Fruit fly (Drosophila melanogaster) whole organism, embryonic: Measurements from ENCODE around the gene Nf1.

Experiments used
- ATbp ChIP-seq: fragments of 200-800 bp; sonication (Bioruptor generic); optimal IDR thresholded peaks from 2 replicates; lab custom pipeline; 2017; ENCODE audit warnings: missing biosample characterization, mild to moderate bottlenecking, missing genetic modification characterization, missing genetic modification reagents
- Adf1 ChIP-seq: fragments of 200-800 bp; sonication (Bioruptor generic); IDR thresholded peaks from 2 replicates; pipeline ENCODE4 v1.3.6; 2022; ENCODE audit warnings: missing biosample characterization, missing genetic modification characterization
- Blimp-1 ChIP-seq: fragments of 200-800 bp; sonication (Bioruptor generic); optimal IDR thresholded peaks from 3 replicates; lab custom pipeline; 2018; ENCODE audit warnings: missing biosample characterization, missing genetic modification characterization, mild to moderate bottlenecking, moderate library complexity, missing genetic modification reagents
- BtbVII ChIP-seq: fragments of 200-800 bp; sonication (Bioruptor generic); optimal IDR thresholded peaks from 3 replicates; lab custom pipeline; 2017; ENCODE audit warnings: missing biosample characterization, mild to moderate bottlenecking, missing genetic modification characterization
- CG11247 ChIP-seq: fragments of 200-800 bp; sonication (Bioruptor generic); IDR thresholded peaks from 2 replicates; pipeline ENCODE4 v1.3.6; 2022; ENCODE audit warnings: missing biosample characterization, missing genetic modification characterization
- CG1233 ChIP-seq: fragments of 200-800 bp; sonication (Bioruptor generic); optimal IDR thresholded peaks from 4 replicates; lab custom pipeline; 2018; ENCODE audit warnings: missing biosample characterization, mild to moderate bottlenecking, missing genetic modification characterization
- CG15514 ChIP-seq: fragments of 200-800 bp; sonication (Bioruptor generic); optimal IDR thresholded peaks from 3 replicates; lab custom pipeline; 2017; ENCODE audit warnings: missing biosample characterization, missing genetic modification characterization, mild to moderate bottlenecking, moderate library complexity, missing genetic modification reagents
- CG16779 ChIP-seq: fragments of 200-800 bp; sonication (Bioruptor generic); IDR thresholded peaks from 2 replicates; pipeline ENCODE4 v1.3.6; 2022; ENCODE audit warnings: missing biosample characterization, missing genetic modification characterization
- CG18764 ChIP-seq: fragments of 200-800 bp; sonication (Bioruptor generic); optimal IDR thresholded peaks from 3 replicates; lab custom pipeline; 2016; ENCODE audit warnings: missing biosample characterization, missing genetic modification characterization
- CG3726 ChIP-seq: fragments of 200-800 bp; sonication (Bioruptor generic); IDR thresholded peaks from 3 replicates; pipeline ENCODE4, ENCODE4 v1.3.6; 2022; ENCODE audit warnings: missing biosample characterization, missing genetic modification characterization
- CG5180 ChIP-seq: fragments of 200-800 bp; sonication (Bioruptor generic); optimal IDR thresholded peaks from 3 replicates; lab custom pipeline; 2017; ENCODE audit warnings: missing biosample characterization, missing genetic modification characterization, mild to moderate bottlenecking, moderate library complexity, missing genetic modification reagents
- CG6254 ChIP-seq: fragments of 200-800 bp; sonication (Bioruptor generic); optimal IDR thresholded peaks from 3 replicates; lab custom pipeline; 2017; ENCODE audit warnings: mild to moderate bottlenecking, missing biosample characterization, missing genetic modification reagents, missing genetic modification characterization
- CG7839 ChIP-seq: fragments of 200-800 bp; sonication (Bioruptor generic); optimal IDR thresholded peaks from 3 replicates; lab custom pipeline; 2018; ENCODE audit warnings: missing biosample characterization, mild to moderate bottlenecking, missing genetic modification characterization, moderate library complexity
- CG8359 ChIP-seq: fragments of 200-800 bp; sonication (Bioruptor generic); optimal IDR thresholded peaks from 2 replicates; lab custom pipeline; 2017; ENCODE audit warnings: missing biosample characterization, mild to moderate bottlenecking, missing genetic modification characterization, borderline replicate concordance
- CG8924 ChIP-seq: fragments of 200-800 bp; optimal IDR thresholded peaks from 3 replicates; lab custom pipeline; 2019; ENCODE audit warnings: missing biosample characterization, mild to moderate bottlenecking, missing genetic modification characterization, moderate library complexity
- CkIIα-i1 ChIP-seq: fragments of 200-800 bp; sonication (Bioruptor generic); IDR thresholded peaks from 2 replicates; pipeline ENCODE4 v1.3.6; 2022; ENCODE audit warnings: missing biosample characterization, missing genetic modification characterization
- D19A ChIP-seq: fragments of 200-800 bp; optimal IDR thresholded peaks from 3 replicates; lab custom pipeline; 2019; ENCODE audit warnings: missing biosample characterization, mild to moderate bottlenecking, missing genetic modification characterization, moderate library complexity
- Dip2 ChIP-seq: fragments of 200-800 bp; sonication (Bioruptor generic); IDR thresholded peaks from 2 replicates; pipeline ENCODE4 v1.3.6; 2022; ENCODE audit warnings: missing biosample characterization, missing genetic modification characterization
- Gsc ChIP-seq: fragments of 200-800 bp; sonication (Bioruptor generic); IDR thresholded peaks from 2 replicates; pipeline ENCODE4 v1.3.6; 2022; ENCODE audit warnings: missing biosample characterization, missing genetic modification characterization
- Hmr ChIP-seq: fragments of 200-800 bp; sonication (Bioruptor generic); optimal IDR thresholded peaks from 3 replicates; lab custom pipeline; 2017; ENCODE audit warnings: mild to moderate bottlenecking, missing biosample characterization, missing genetic modification reagents, missing genetic modification characterization
- Hr3 ChIP-seq: fragments of 200-800 bp; sonication (Bioruptor generic); optimal IDR thresholded peaks from 3 replicates; lab custom pipeline; 2016; ENCODE audit warnings: missing biosample characterization, missing genetic modification characterization
- Med ChIP-seq: fragments of 200-800 bp; sonication (Bioruptor generic); peaks from one replicate; lab custom pipeline; 2016; ENCODE audit warnings: missing biosample characterization, missing genetic modification characterization, mild to moderate bottlenecking, inconsistent platforms, moderate library complexity
- NK7.1 ChIP-seq: fragments of 200-800 bp; sonication (Bioruptor generic); optimal IDR thresholded peaks from 3 replicates; lab custom pipeline; 2016; ENCODE audit warnings: missing biosample characterization, missing genetic modification characterization
- Nf-YA ChIP-seq: fragments of 200-800 bp; sonication (Bioruptor generic); IDR thresholded peaks from 2 replicates; pipeline ENCODE4 v1.3.6; 2022; ENCODE audit warnings: missing biosample characterization, missing genetic modification characterization
- Sox100B ChIP-seq: fragments of 200-800 bp; sonication (Bioruptor generic); optimal IDR thresholded peaks from 3 replicates; lab custom pipeline; 2018; ENCODE audit warnings: missing biosample characterization, mild to moderate bottlenecking, missing genetic modification characterization
- Trl ChIP-seq, 3 experiments: fragments of >200 bp in 2 of 3; fragments of 200-800 bp in 1 of 3; sonication (Bioruptor generic) in 1 of 3; optimal IDR thresholded peaks; 2 replicates in 1 of 3; 3 replicates in 2 of 3; lab custom pipeline; 2016 to 2017; ENCODE audit warnings: missing biosample characterization in 1 of 3, missing genetic modification characterization in 1 of 3
- Vsx1 ChIP-seq: fragments of 200-800 bp; sonication (Bioruptor generic); optimal IDR thresholded peaks from 2 replicates; lab custom pipeline; 2017; ENCODE audit warnings: missing biosample characterization, mild to moderate bottlenecking, missing genetic modification characterization, missing genetic modification reagents
- cato ChIP-seq: fragments of 200-800 bp; sonication (Bioruptor generic); optimal IDR thresholded peaks from 2 replicates; lab custom pipeline; 2016; ENCODE audit warnings: missing biosample characterization, missing genetic modification characterization, borderline replicate concordance
- chinmo ChIP-seq: fragments of 200-800 bp; sonication (Bioruptor generic); IDR thresholded peaks from 4 replicates; pipeline ENCODE4 v1.3.6; 2022; ENCODE audit warnings: missing biosample characterization, missing genetic modification characterization; ENCODE audit not compliant: partially characterized antibody
- croc ChIP-seq: fragments of 200-800 bp; sonication (Bioruptor generic); conservative IDR thresholded peaks from 3 replicates; pipeline ENCODE4 v1.3.6; 2022; ENCODE audit warnings: missing biosample characterization, missing genetic modification characterization
- crp ChIP-seq, 2 experiments: fragments of 200-800 bp; sonication (Bioruptor generic); optimal IDR thresholded peaks; 2 replicates in 1 of 2; 3 replicates in 1 of 2; lab custom pipeline; 2017; ENCODE audit warnings: missing biosample characterization in 2 of 2, missing genetic modification characterization in 2 of 2, mild to moderate bottlenecking in 1 of 2, moderate library complexity in 1 of 2
- cwo ChIP-seq: fragments of 200-800 bp; sonication (Bioruptor generic); optimal IDR thresholded peaks from 3 replicates; lab custom pipeline; 2017; ENCODE audit warnings: missing biosample characterization, missing genetic modification characterization, mild to moderate bottlenecking, moderate library complexity, missing genetic modification reagents
- dysf ChIP-seq: fragments of 200-800 bp; sonication (Bioruptor generic); IDR thresholded peaks from 3 replicates; pipeline ENCODE4 v1.3.6; 2022; ENCODE audit warnings: missing biosample characterization, missing genetic modification characterization
- ewg ChIP-seq: fragments of 200-800 bp; sonication (Bioruptor generic); optimal IDR thresholded peaks from 3 replicates; lab custom pipeline; 2017; ENCODE audit warnings: mild to moderate bottlenecking, missing biosample characterization, missing genetic modification reagents, missing genetic modification characterization
- gfzf ChIP-seq: fragments of 200-800 bp; sonication (Bioruptor generic); optimal IDR thresholded peaks from 2 replicates; lab custom pipeline; 2016; ENCODE audit warnings: missing biosample characterization, mild to moderate bottlenecking, missing genetic modification characterization, moderate library complexity
- gro ChIP-seq: fragments of 200-800 bp; sonication (Bioruptor generic); optimal IDR thresholded peaks from 2 replicates; lab custom pipeline; 2016; ENCODE audit warnings: missing biosample characterization, missing genetic modification characterization
- kah ChIP-seq: fragments of 200-800 bp; sonication (Bioruptor generic); optimal IDR thresholded peaks from 2 replicates; lab custom pipeline; 2018; ENCODE audit warnings: missing biosample characterization, mild to moderate bottlenecking, missing genetic modification characterization
- lov ChIP-seq, 2 experiments: fragments of 200-800 bp in 1 of 2; fragments of >200 bp in 1 of 2; sonication (Bioruptor generic) in 1 of 2; IDR thresholded peaks in 1 of 2; optimal IDR thresholded peaks in 1 of 2; 2 replicates in 1 of 2; 3 replicates in 1 of 2; pipeline versions ENCODE4 v1.3.6 to Lab custom; 2017 to 2022; ENCODE audit warnings: missing biosample characterization in 1 of 2, missing genetic modification characterization in 1 of 2
- odd ChIP-seq: fragments of 200-800 bp; sonication (Bioruptor generic); optimal IDR thresholded peaks from 2 replicates; lab custom pipeline; 2017; ENCODE audit warnings: missing biosample characterization, mild to moderate bottlenecking, missing genetic modification characterization
- onecut ChIP-seq: fragments of 200-800 bp; sonication (Bioruptor generic); IDR thresholded peaks from 2 replicates; pipeline ENCODE4 v1.3.6; 2022; ENCODE audit warnings: missing biosample characterization, missing genetic modification characterization
- otp ChIP-seq: fragments of 200-800 bp; sonication (Bioruptor generic); IDR thresholded peaks from 3 replicates; pipeline ENCODE4, ENCODE4 v1.3.6; 2022; ENCODE audit warnings: missing biosample characterization, missing genetic modification characterization
- prd ChIP-seq, 3 experiments: fragments of >200 bp in 2 of 3; fragments of 200-800 bp in 1 of 3; sonication (Bioruptor generic) in 1 of 3; optimal IDR thresholded peaks in 2 of 3; IDR thresholded peaks in 1 of 3; 2 replicates in 2 of 3; 3 replicates in 1 of 3; pipeline versions ENCODE4 v1.3.6 to Lab custom; 2017 to 2022; ENCODE audit warnings: missing biosample characterization in 1 of 3, missing genetic modification characterization in 1 of 3
- ranshi ChIP-seq: fragments of 200-800 bp; sonication (Bioruptor generic); IDR thresholded peaks from 2 replicates; pipeline ENCODE4 v1.3.6; 2022; ENCODE audit warnings: missing biosample characterization, missing genetic modification characterization
- seq ChIP-seq: fragments of 200-800 bp; sonication (Bioruptor generic); IDR thresholded peaks from 2 replicates; pipeline ENCODE4 v1.3.6; 2022; ENCODE audit warnings: missing biosample characterization, missing genetic modification characterization
- sr ChIP-seq: fragments of 200-800 bp; sonication (Bioruptor generic); IDR thresholded peaks from 3 replicates; pipeline ENCODE4 v1.3.6; 2022; ENCODE audit warnings: missing biosample characterization, missing genetic modification characterization

The Nf1 gene

DNA sequence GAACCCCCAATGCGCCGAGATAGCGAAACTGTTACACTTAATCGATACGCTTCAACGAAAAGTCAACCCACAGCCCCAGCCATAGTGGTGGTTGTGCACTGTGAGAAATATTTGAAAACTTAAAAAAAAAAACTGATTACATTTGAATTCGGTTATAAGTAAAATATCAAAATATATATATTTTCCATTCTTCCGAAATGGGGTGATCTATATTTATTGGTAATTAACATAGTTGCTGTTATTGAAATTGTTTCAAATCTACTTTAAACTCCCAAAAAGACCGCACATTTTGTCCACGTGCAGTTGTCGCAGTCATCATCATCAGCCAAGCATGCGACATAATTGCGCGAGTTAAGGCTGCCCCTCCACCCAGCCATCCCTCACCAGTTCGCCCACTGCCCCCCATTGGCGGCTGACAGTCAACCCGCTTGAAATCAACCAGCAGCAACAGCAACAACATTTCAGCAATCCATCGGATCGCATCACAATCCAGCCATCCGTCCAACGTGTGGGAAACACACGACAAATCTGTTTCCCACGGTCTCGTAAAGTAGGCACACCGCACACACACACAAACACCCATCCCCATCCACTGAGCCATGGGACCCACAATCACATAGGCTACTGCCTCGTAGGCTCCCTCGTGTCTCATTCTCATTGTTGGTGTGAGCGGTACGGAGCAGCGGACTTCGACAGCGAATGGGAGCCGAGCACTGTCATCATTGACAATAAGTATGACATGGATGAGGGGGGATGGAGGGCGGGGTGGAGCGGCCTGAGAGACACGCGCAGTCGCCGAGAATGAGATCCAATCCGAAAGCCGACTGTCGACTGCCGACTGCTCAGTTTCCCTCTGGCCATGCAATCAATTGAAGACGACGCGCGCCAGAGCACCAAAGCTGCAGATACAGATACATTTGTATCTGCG lies 37.7 kb downstream of the Nf1 start (continued):
- TF ChIP-seq kah (GFP tag; lab: Kevin White, UChicago) (peak; percentile 16), BtbVII (GFP tag; lab: Kevin White, UChicago) (peak; percentile 54), Adf1 (GFP tag; lab: Robert Waterston, UW) (peak; percentile 88), CG11247 (GFP tag; lab: Robert Waterston, UW) (no peak), Blimp-1 (GFP tag; lab: Kevin White, UChicago) (peak; percentile 72), Sox100B (GFP tag; lab: Kevin White, UChicago) (peak; percentile 76), croc (GFP tag; lab: Robert Waterston, UW) (peak; percentile 44; the same call in 2 of the 3 replicates), odd (GFP tag; lab: Kevin White, UChicago) (peak; percentile 43), onecut (GFP tag; lab: Robert Waterston, UW) (0 out of 2 replicates have a peak, but pooled peaks have one; percentile 15), Trl (optimal IDR thresholded peaks at IDR 0.05; lab: Kevin White, UChicago) (peak; percentile 54 to 73), Trl (GFP tag; optimal IDR thresholded peaks at IDR 0.05; lab: Kevin White, UChicago) (no peak), CG16779 (GFP tag; lab: Robert Waterston, UW) (no peak), dysf (GFP tag; lab: Robert Waterston, UW) (peak; percentile 68), lov (optimal IDR thresholded peaks at IDR 0.05; lab: Kevin White, UChicago) (no peak), lov (GFP tag; IDR thresholded peaks at IDR 0.05; lab: Robert Waterston, UW) (0 out of 3 replicates have a peak, but pooled peaks have one; percentile 30), CG7839 (tag; lab: Kevin White, UChicago) (peak; percentile 77), D19A (tag; lab: Kevin White, UChicago) (peak; percentile 57), gro (GFP tag; lab: Kevin White, UChicago) (peak; percentile 62), chinmo (GFP tag; lab: Robert Waterston, UW) (peak; percentile 99), gfzf (GFP tag; lab: Kevin White, UChicago) (no peak), CG1233 (GFP tag; lab: Kevin White, UChicago) (peak; percentile 5), NK7.1 (GFP tag; lab: Kevin White, UChicago) (no peak), CG15514 (GFP tag; lab: Kevin White, UChicago) (peak; percentile 8), otp (GFP tag; lab: Robert Waterston, UW) (no peak), Hr3 (peak; percentile 57), CG3726 (GFP tag; lab: Robert Waterston, UW) (no peak), ewg (GFP tag; lab: Kevin White, UChicago) (peak; percentile 45), Nf-YA (GFP tag; lab: Robert Waterston, UW) (peak; percentile 85), prd (optimal IDR thresholded peaks at IDR 0.05; lab: Kevin White, UChicago) (no peak), prd (GFP tag; IDR thresholded peaks at IDR 0.05; lab: Robert Waterston, UW) (peak; percentile 57; the same call in 1 of the 3 replicates), Vsx1 (GFP tag; lab: Kevin White, UChicago) (peak; percentile 51), cwo (GFP tag; lab: Kevin White, UChicago) (peak; percentile 58), Hmr (GFP tag; lab: Kevin White, UChicago) (peak; percentile 14), CkIIα-i1 (GFP tag; lab: Robert Waterston, UW) (no peak), CG8359 (GFP tag; lab: Kevin White, UChicago) (peak; percentile 22), sr (peak; percentile 65; the same call in 2 of the 3 replicates), CG5180 (GFP tag; lab: Kevin White, UChicago) (peak; percentile 43), CG6254 (GFP tag; lab: Kevin White, UChicago) (peak; percentile 28), Med (GFP tag; lab: Kevin White, UChicago) (peak; percentile 79), CG8924 (tag; lab: Kevin White, UChicago) (peak; percentile 48), ranshi (GFP tag; lab: Robert Waterston, UW) (peak; percentile 59; the same call in 1 of the 2 replicates), CG18764 (peak; percentile 40), Gsc (GFP tag; lab: Robert Waterston, UW) (0 out of 2 replicates have a peak, but pooled peaks have one; percentile 26), ATbp (peak; percentile 72), cato (GFP tag; lab: Kevin White, UChicago) (peak; percentile 14), crp (GFP tag; optimal IDR thresholded peaks at IDR 0.05; lab: Kevin White, UChicago) (peak in 1 of 2 experiments; percentile 21), seq (peak; percentile 30; the same call in 1 of the 2 replicates), Dip2 (GFP tag; lab: Robert Waterston, UW) (no peak)
